Fruit fly (Drosophila melanogaster) whole organism, embryonic: ENCODE data around the gene ab.

ENCODE experiments used
- Atf3 ChIP-seq: fragments of 200-800 bp; sonication (Bioruptor generic); optimal IDR thresholded peaks from 3 replicates; lab custom pipeline; 2016; ENCODE audit warnings: missing biosample characterization, missing genetic modification characterization
- CG10321 ChIP-seq: fragments of 200-800 bp; sonication (Bioruptor generic); IDR thresholded peaks from 2 replicates; pipeline ENCODE4 v1.3.6; 2022; ENCODE audit warnings: missing biosample characterization, missing genetic modification characterization
- CG10959 ChIP-seq: fragments of 200-800 bp; sonication (Bioruptor generic); IDR thresholded peaks from 2 replicates; pipeline ENCODE4 v1.3.6; 2022; ENCODE audit warnings: missing biosample characterization, missing genetic modification characterization
- CG11093 ChIP-seq: fragments of 200-800 bp; sonication (Bioruptor generic); IDR thresholded peaks from 3 replicates; pipeline ENCODE4 v1.3.6; 2022; ENCODE audit warnings: missing biosample characterization, missing genetic modification characterization
- CG11247 ChIP-seq: fragments of 200-800 bp; sonication (Bioruptor generic); IDR thresholded peaks from 2 replicates; pipeline ENCODE4 v1.3.6; 2022; ENCODE audit warnings: missing biosample characterization, missing genetic modification characterization
- CG11695 ChIP-seq: fragments of 200-800 bp; sonication (Bioruptor generic); IDR thresholded peaks from 3 replicates; pipeline ENCODE4 v1.3.6; 2022; ENCODE audit warnings: missing biosample characterization, missing genetic modification characterization
- CG12104 ChIP-seq: fragments of 200-800 bp; sonication (Bioruptor generic); optimal IDR thresholded peaks from 3 replicates; lab custom pipeline; 2016; ENCODE audit warnings: missing biosample characterization, missing genetic modification characterization
- CG12769 ChIP-seq: fragments of 200-800 bp; sonication (Bioruptor generic); optimal IDR thresholded peaks from 2 replicates; lab custom pipeline; 2019; ENCODE audit warnings: missing biosample characterization, mild to moderate bottlenecking, missing genetic modification characterization, moderate library complexity
- CG14860 ChIP-seq: fragments of 200-800 bp; sonication (Bioruptor generic); IDR thresholded peaks from 3 replicates; pipeline ENCODE4 v1.3.6; 2022; ENCODE audit warnings: missing biosample characterization, missing genetic modification characterization; ENCODE audit not compliant: partially characterized antibody
- CG17829 ChIP-seq: fragments of 200-800 bp; optimal IDR thresholded peaks from 2 replicates; lab custom pipeline; 2019; ENCODE audit warnings: missing biosample characterization, mild to moderate bottlenecking, missing genetic modification characterization, moderate library complexity
- CG17912 ChIP-seq: fragments of 200-800 bp; sonication (Bioruptor generic); optimal IDR thresholded peaks from 2 replicates; lab custom pipeline; 2018; ENCODE audit warnings: missing biosample characterization, mild to moderate bottlenecking, missing genetic modification characterization
- CG18599 ChIP-seq: fragments of 200-800 bp; sonication (Bioruptor generic); optimal IDR thresholded peaks from 3 replicates; lab custom pipeline; 2017; ENCODE audit warnings: missing biosample characterization, missing genetic modification characterization, mild to moderate bottlenecking, moderate library complexity, missing genetic modification reagents
- CG2120 ChIP-seq: fragments of 200-800 bp; sonication (Bioruptor generic); optimal IDR thresholded peaks from 3 replicates; lab custom pipeline; 2016; ENCODE audit warnings: missing biosample characterization, missing genetic modification characterization
- CG30403 ChIP-seq: fragments of 200-800 bp; sonication (Bioruptor generic); optimal IDR thresholded peaks from 3 replicates; lab custom pipeline; 2016; ENCODE audit warnings: missing biosample characterization, missing genetic modification characterization
- CG30431 ChIP-seq: fragments of 200-800 bp; sonication (Bioruptor generic); optimal IDR thresholded peaks from 2 replicates; lab custom pipeline; 2017; ENCODE audit warnings: missing biosample characterization, missing genetic modification characterization
- CG32532 ChIP-seq: fragments of 200-800 bp; sonication (Bioruptor generic); IDR thresholded peaks from 2 replicates; pipeline ENCODE4 v1.3.6; 2022; ENCODE audit warnings: missing biosample characterization, missing genetic modification characterization
- CG3281 ChIP-seq: fragments of 200-800 bp; sonication (Bioruptor generic); optimal IDR thresholded peaks from 3 replicates; lab custom pipeline; 2017; ENCODE audit warnings: missing biosample characterization, mild to moderate bottlenecking, missing genetic modification characterization
- CG33213 ChIP-seq: fragments of 200-800 bp; sonication (Bioruptor generic); optimal IDR thresholded peaks from 3 replicates; lab custom pipeline; 2016; ENCODE audit warnings: missing biosample characterization, missing genetic modification characterization
- CG3995 ChIP-seq: fragments of 200-800 bp; sonication (Bioruptor generic); optimal IDR thresholded peaks from 3 replicates; lab custom pipeline; 2016; ENCODE audit warnings: missing biosample characterization, missing genetic modification characterization
- CG5953 ChIP-seq: fragments of 200-800 bp; sonication (Bioruptor generic); IDR thresholded peaks from 2 replicates; pipeline ENCODE4 v1.3.6; 2022; ENCODE audit warnings: missing biosample characterization, missing genetic modification characterization
- CG7271 ChIP-seq: fragments of 200-800 bp; sonication (Bioruptor generic); optimal IDR thresholded peaks from 2 replicates; lab custom pipeline; 2018; ENCODE audit warnings: missing biosample characterization, mild to moderate bottlenecking, missing genetic modification characterization, moderate library complexity
- CG8388 ChIP-seq: fragments of 200-800 bp; sonication (Bioruptor generic); optimal IDR thresholded peaks from 2 replicates; lab custom pipeline; 2019; ENCODE audit warnings: missing biosample characterization, mild to moderate bottlenecking, missing genetic modification characterization, moderate library complexity
- CoRest ChIP-seq: fragments of 200-800 bp; sonication (Bioruptor generic); optimal IDR thresholded peaks from 3 replicates; lab custom pipeline; 2018; ENCODE audit warnings: missing biosample characterization, mild to moderate bottlenecking, missing genetic modification characterization, moderate library complexity
- Deaf1 ChIP-seq: fragments of 200-800 bp; optimal IDR thresholded peaks from 3 replicates; lab custom pipeline; 2019; ENCODE audit warnings: missing biosample characterization, mild to moderate bottlenecking, missing genetic modification characterization, moderate library complexity
- E2f2 ChIP-seq: fragments of 200-800 bp; sonication (Bioruptor generic); IDR thresholded peaks from 2 replicates; pipeline ENCODE4 v1.3.6; 2022; ENCODE audit warnings: missing biosample characterization, missing genetic modification characterization
- Eip74EF ChIP-seq, 2 experiments: fragments of 200-800 bp in 1 of 2; fragments of >200 bp in 1 of 2; sonication (Bioruptor generic) in 1 of 2; optimal IDR thresholded peaks; 2 replicates each; lab custom pipeline; 2017 to 2019; ENCODE audit warnings: missing biosample characterization in 2 of 2, missing genetic modification characterization in 2 of 2, mild to moderate bottlenecking in 1 of 2, moderate library complexity in 1 of 2
- Ets97D ChIP-seq: fragments of 200-800 bp; sonication (Bioruptor generic); optimal IDR thresholded peaks from 3 replicates; lab custom pipeline; 2016; ENCODE audit warnings: missing biosample characterization, missing genetic modification characterization
- Gsc ChIP-seq: fragments of 200-800 bp; sonication (Bioruptor generic); IDR thresholded peaks from 2 replicates; pipeline ENCODE4 v1.3.6; 2022; ENCODE audit warnings: missing biosample characterization, missing genetic modification characterization
- Hmr ChIP-seq: fragments of 200-800 bp; sonication (Bioruptor generic); optimal IDR thresholded peaks from 3 replicates; lab custom pipeline; 2017; ENCODE audit warnings: mild to moderate bottlenecking, missing biosample characterization, missing genetic modification reagents, missing genetic modification characterization
- NFAT ChIP-seq: fragments of 200-800 bp; sonication (Bioruptor generic); IDR thresholded peaks from 2 replicates; pipeline ENCODE4 v1.3.6; 2022; ENCODE audit warnings: missing biosample characterization, missing genetic modification characterization
- TFAM ChIP-seq: fragments of 200-800 bp; sonication (Bioruptor generic); optimal IDR thresholded peaks from 2 replicates; lab custom pipeline; 2017; ENCODE audit warnings: missing biosample characterization, missing genetic modification characterization, inconsistent platforms
- Vsx1 ChIP-seq: fragments of 200-800 bp; sonication (Bioruptor generic); optimal IDR thresholded peaks from 2 replicates; lab custom pipeline; 2017; ENCODE audit warnings: missing biosample characterization, mild to moderate bottlenecking, missing genetic modification characterization, missing genetic modification reagents
- bsh ChIP-seq, 2 experiments: fragments of 200-800 bp; sonication (Bioruptor generic); optimal IDR thresholded peaks; 2 replicates each; lab custom pipeline; 2017 to 2018; ENCODE audit warnings: mild to moderate bottlenecking in 2 of 2, missing biosample characterization in 2 of 2, missing genetic modification characterization in 2 of 2, moderate library complexity in 1 of 2
- cad ChIP-seq: fragments of >200 bp; optimal IDR thresholded peaks from 2 replicates; lab custom pipeline; 2017; ENCODE audit warnings: missing biosample characterization, missing genetic modification characterization
- chn ChIP-seq: fragments of 200-800 bp; sonication (Bioruptor generic); optimal IDR thresholded peaks from 2 replicates; lab custom pipeline; 2016; ENCODE audit warnings: missing biosample characterization, missing genetic modification characterization
- corto ChIP-seq: fragments of 200-800 bp; sonication (Bioruptor generic); optimal IDR thresholded peaks from 2 replicates; lab custom pipeline; 2016; ENCODE audit warnings: missing biosample characterization, mild to moderate bottlenecking, missing genetic modification characterization, moderate library complexity
- ems ChIP-seq: fragments of 200-800 bp; sonication (Bioruptor generic); optimal IDR thresholded peaks from 3 replicates; lab custom pipeline; 2016; ENCODE audit warnings: missing biosample characterization, missing genetic modification characterization
- eve ChIP-seq, 2 experiments: fragments of >200 bp; optimal IDR thresholded peaks; 2 replicates each; lab custom pipeline; 2017; ENCODE audit warnings: missing biosample characterization in 2 of 2, missing genetic modification characterization in 2 of 2
- fd96Cb ChIP-seq: fragments of 200-800 bp; sonication (Bioruptor generic); optimal IDR thresholded peaks from 2 replicates; lab custom pipeline; 2018; ENCODE audit warnings: missing biosample characterization, mild to moderate bottlenecking, missing genetic modification characterization, moderate library complexity
- gfzf ChIP-seq: fragments of 200-800 bp; sonication (Bioruptor generic); optimal IDR thresholded peaks from 2 replicates; lab custom pipeline; 2016; ENCODE audit warnings: missing biosample characterization, mild to moderate bottlenecking, missing genetic modification characterization, moderate library complexity
- luna ChIP-seq: fragments of 200-800 bp; sonication (Bioruptor generic); optimal IDR thresholded peaks from 2 replicates; lab custom pipeline; 2016; ENCODE audit warnings: missing biosample characterization, missing genetic modification characterization
- nerfin-1 ChIP-seq: fragments of 200-800 bp; sonication (Bioruptor generic); optimal IDR thresholded peaks from 3 replicates; lab custom pipeline; 2019; ENCODE audit warnings: missing biosample characterization, mild to moderate bottlenecking, missing genetic modification characterization, moderate library complexity
- odd ChIP-seq: fragments of 200-800 bp; sonication (Bioruptor generic); optimal IDR thresholded peaks from 2 replicates; lab custom pipeline; 2017; ENCODE audit warnings: missing biosample characterization, mild to moderate bottlenecking, missing genetic modification characterization
- phol ChIP-seq: fragments of 200-800 bp; sonication (Bioruptor generic); optimal IDR thresholded peaks from 3 replicates; lab custom pipeline; 2018; ENCODE audit warnings: missing biosample characterization, mild to moderate bottlenecking, missing genetic modification characterization, moderate library complexity
- pum ChIP-seq: fragments of 200-800 bp; sonication (Bioruptor generic); optimal IDR thresholded peaks from 2 replicates; lab custom pipeline; 2016; ENCODE audit warnings: missing biosample characterization, missing genetic modification characterization
- rib ChIP-seq: fragments of 200-800 bp; sonication (Bioruptor generic); IDR thresholded peaks from 2 replicates; pipeline ENCODE4 v1.3.6; 2022; ENCODE audit warnings: missing biosample characterization, missing genetic modification characterization
- slou ChIP-seq: fragments of 200-800 bp; sonication (Bioruptor generic); optimal IDR thresholded peaks from 3 replicates; lab custom pipeline; 2016; ENCODE audit warnings: missing biosample characterization, missing genetic modification characterization
- tll ChIP-seq, 2 experiments: fragments of 200-800 bp in 1 of 2; fragments of >200 bp in 1 of 2; sonication (Bioruptor generic) in 1 of 2; optimal IDR thresholded peaks; 2 replicates each; lab custom pipeline; 2017 to 2019; ENCODE audit warnings: missing biosample characterization in 2 of 2, missing genetic modification characterization in 2 of 2, mild to moderate bottlenecking in 1 of 2, moderate library complexity in 1 of 2
- toy ChIP-seq: fragments of 200-800 bp; sonication (Bioruptor generic); IDR thresholded peaks from 2 replicates; pipeline ENCODE4 v1.3.6; 2022; ENCODE audit warnings: missing biosample characterization, missing genetic modification characterization
- tup ChIP-seq: fragments of 200-800 bp; sonication (Bioruptor generic); optimal IDR thresholded peaks from 2 replicates; lab custom pipeline; 2016; ENCODE audit warnings: missing biosample characterization, mild to moderate bottlenecking, missing genetic modification characterization, moderate library complexity
- vnd ChIP-seq: fragments of 200-800 bp; sonication (Bioruptor generic); IDR thresholded peaks from 3 replicates; pipeline ENCODE4 v1.3.6; 2022; ENCODE audit warnings: missing biosample characterization, missing genetic modification characterization; ENCODE audit not compliant: partially characterized antibody
- yki ChIP-seq: fragments of >200 bp; optimal IDR thresholded peaks from 3 replicates; lab custom pipeline; 2018

The ab gene

DNA sequence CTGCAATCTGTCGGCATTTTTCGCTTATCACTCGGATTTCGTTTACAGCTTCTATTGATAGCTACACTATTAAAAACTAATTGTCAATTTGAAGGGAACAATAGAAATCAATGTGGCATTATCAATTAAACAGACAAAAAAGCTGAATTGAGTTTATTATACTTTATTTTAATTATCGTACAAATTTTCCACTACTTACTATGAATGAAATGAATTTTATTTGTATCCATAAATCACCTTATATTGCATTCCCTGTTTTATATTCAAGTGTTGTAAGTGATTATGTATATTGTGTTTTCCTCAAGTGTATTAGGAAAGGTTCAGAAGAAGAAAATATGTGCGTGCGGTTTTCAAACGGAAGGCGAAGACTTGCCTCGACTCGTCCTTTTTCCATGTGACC, 33.4 kb downstream of the ab start (continued):
- TF ChIP-seq CG11093 (GFP tag; lab: Robert Waterston, UW) = no peak
- TF ChIP-seq CG2120 (GFP tag; lab: Kevin White, UChicago) = peak; percentile 26
- TF ChIP-seq CG3281 (GFP tag; lab: Kevin White, UChicago) = no peak
- TF ChIP-seq Hmr (GFP tag; lab: Kevin White, UChicago) = peak; percentile 25
- no peak for TF ChIP-seq tll (GFP tag; optimal IDR thresholded peaks at IDR 0.05; lab: Kevin White, UChicago)
- no peak for TF ChIP-seq pum (GFP tag; lab: Kevin White, UChicago)
- TF ChIP-seq E2f2 (GFP tag; lab: Robert Waterston, UW) = no peak
- TF ChIP-seq CG10321 = no peak
- no peak for TF ChIP-seq phol (tag; lab: Kevin White, UChicago)
- TF ChIP-seq Deaf1 (tag; lab: Kevin White, UChicago) = peak; percentile 87
- TF ChIP-seq toy = no peak
- no peak for TF ChIP-seq Ets97D (GFP tag; lab: Kevin White, UChicago)
- no peak for TF ChIP-seq Vsx1 (GFP tag; lab: Kevin White, UChicago)
- TF ChIP-seq CG7271 (tag; lab: Kevin White, UChicago) = no peak
- TF ChIP-seq fd96Cb = no peak
- TF ChIP-seq odd (GFP tag; lab: Kevin White, UChicago) = no peak
- TF ChIP-seq chn (GFP tag; lab: Kevin White, UChicago) = no peak
- no peak for TF ChIP-seq NFAT (GFP tag; lab: Robert Waterston, UW)
- peak; percentile 29 for TF ChIP-seq CG18599 (GFP tag; lab: Kevin White, UChicago)
- TF ChIP-seq CG32532 (GFP tag; lab: Robert Waterston, UW) = no peak
- TF ChIP-seq vnd = no peak
- TF ChIP-seq nerfin-1 (tag; lab: Kevin White, UChicago) = no peak
- TF ChIP-seq eve (GFP tag; optimal IDR thresholded peaks at IDR 0.05; lab: Kevin White, UChicago) = no peak
- no peak for TF ChIP-seq CG11695
- peak; percentile 34 for TF ChIP-seq CoRest (tag; lab: Kevin White, UChicago)
- no peak for TF ChIP-seq yki (lab: Kevin White, UChicago)
- TF ChIP-seq cad = no peak
- TF ChIP-seq TFAM = no peak
- TF ChIP-seq bsh (GFP tag; optimal IDR thresholded peaks at IDR 0.05; lab: Kevin White, UChicago) = peak in 1 of 2 experiments; percentile 10
- TF ChIP-seq slou (GFP tag; lab: Kevin White, UChicago) = no peak
- TF ChIP-seq gfzf (GFP tag; lab: Kevin White, UChicago) = no peak
- no peak for TF ChIP-seq corto (GFP tag; lab: Kevin White, UChicago)
- no peak for TF ChIP-seq Gsc (GFP tag; lab: Robert Waterston, UW)
- TF ChIP-seq CG3995 (GFP tag; lab: Kevin White, UChicago) = no peak
- TF ChIP-seq Atf3 = no peak
- TF ChIP-seq ems = no peak
- no peak for TF ChIP-seq CG11247
- no peak for TF ChIP-seq CG30431 (GFP tag; lab: Kevin White, UChicago)
- TF ChIP-seq CG12769 (tag; lab: Kevin White, UChicago) = peak; percentile 9
- no peak for TF ChIP-seq CG5953 (GFP tag; lab: Robert Waterston, UW)
- no peak for TF ChIP-seq CG17829 (tag; lab: Kevin White, UChicago)
- no peak for TF ChIP-seq CG12104
- no peak for TF ChIP-seq Eip74EF (GFP tag; optimal IDR thresholded peaks at IDR 0.05; lab: Kevin White, UChicago)
- peak; percentile 21 for TF ChIP-seq CG30403 (GFP tag; lab: Kevin White, UChicago)
- no peak for TF ChIP-seq luna (GFP tag; lab: Kevin White, UChicago)
- no peak for TF ChIP-seq tup (GFP tag; lab: Kevin White, UChicago)
- no peak for TF ChIP-seq CG10959 (GFP tag; lab: Robert Waterston, UW)
- no peak for TF ChIP-seq CG17912 (GFP tag; lab: Kevin White, UChicago)
- TF ChIP-seq CG14860 (GFP tag; lab: Robert Waterston, UW) = no peak
- no peak for TF ChIP-seq CG33213 (GFP tag; lab: Kevin White, UChicago)
- no peak for TF ChIP-seq rib
- TF ChIP-seq CG8388 (GFP tag; lab: Kevin White, UChicago) = peak; percentile 1
